Fruit fly (Drosophila melanogaster) S2 (cell line): Measurements from ENCODE around the gene CG18577.

Source experiments
- CG8478 ChIP-seq: fragments of >200 bp; optimal IDR thresholded peaks from 2 replicates; lab custom pipeline; 2018
- CTCF ChIP-seq, 2 experiments: fragments of >200 bp; optimal IDR thresholded peaks; 2 replicates each; lab custom pipeline; 2018

- no peak for TF ChIP-seq CTCF (optimal IDR thresholded peaks at IDR 0.05; lab: Kevin White, UChicago)
- TF ChIP-seq CG8478 (lab: Kevin White, UChicago) = no peak
Measured at dm6 chr3R:11222587-11222986, 26.7 kb downstream of the CG18577 start.
